Fruit fly (Drosophila melanogaster): Measurements from ENCODE around the gene CG34002.

The CG34002 gene

DNA sequence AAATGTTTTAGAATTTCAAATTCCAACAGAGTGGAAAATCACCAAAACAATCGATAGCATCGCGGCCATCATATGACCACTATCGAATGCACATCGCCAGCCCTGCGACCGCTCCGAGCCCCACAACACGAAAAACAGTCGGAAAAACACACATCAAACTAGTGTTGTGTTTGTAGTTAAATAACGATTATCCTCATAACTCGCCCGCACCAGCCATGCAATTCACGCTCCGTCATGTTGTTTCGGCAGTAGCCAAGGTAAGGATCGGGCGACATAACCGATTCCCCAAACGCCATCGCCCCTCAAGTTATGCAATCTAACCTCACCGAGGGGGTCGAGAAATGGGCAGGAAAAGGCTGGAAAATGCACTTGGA, 11.3 kb upstream of the CG34002 start (continued):
- no peak for TF ChIP-seq CG6276 (GFP tag; optimal IDR thresholded peaks at IDR 0.05)
- no peak for TF ChIP-seq Sox15 (GFP tag; optimal IDR thresholded peaks at IDR 0.05)

DNA sequence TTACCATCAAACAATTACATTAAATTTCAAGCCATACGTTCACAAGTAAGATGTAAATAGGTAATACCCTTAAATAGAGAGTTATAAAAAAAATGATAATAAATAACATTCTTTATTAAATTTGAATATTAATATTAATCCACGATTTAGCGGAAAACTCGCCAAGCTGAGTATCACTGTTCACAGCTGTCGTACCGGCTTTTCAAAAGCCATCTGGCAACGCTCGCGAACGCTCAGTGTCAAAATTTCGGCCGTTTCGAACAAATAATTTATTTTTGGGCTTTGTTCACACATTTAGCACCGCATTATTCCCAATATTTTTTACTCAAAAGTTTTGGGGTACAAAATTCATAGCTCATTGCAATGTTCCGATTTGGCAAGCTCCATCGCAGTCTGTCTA, 8.8 kb upstream of the CG34002 start, which contains the start of gene TrpRS-m:
TSS of gene TrpRS-m (plus strand) at position 211 of the 400 bp plus-strand sequence.
- TF ChIP-seq Smox (GFP tag; optimal IDR thresholded peaks at IDR 0.05) (no peak), achi (GFP tag; optimal IDR thresholded peaks at IDR 0.05) (peak; percentile 81), Eip93F (GFP tag; optimal IDR thresholded peaks at IDR 0.05) (peak; percentile 9), Eip78C (GFP tag) (peak; percentile 32), esn (GFP tag; optimal IDR thresholded peaks at IDR 0.05) (peak; percentile 6), Sox14 (GFP tag; optimal IDR thresholded peaks at IDR 0.05) (peak; percentile 6), CG1621 (tag; optimal IDR thresholded peaks at IDR 0.05) (no peak), spab (GFP tag; optimal IDR thresholded peaks at IDR 0.05) (no peak), salr (GFP tag; optimal IDR thresholded peaks at IDR 0.05) (no peak), lz (GFP tag; optimal IDR thresholded peaks at IDR 0.05) (no peak), Blimp-1 (GFP tag; optimal IDR thresholded peaks at IDR 0.05) (no peak), vri (GFP tag; optimal IDR thresholded peaks at IDR 0.05) (no peak)

DNA sequence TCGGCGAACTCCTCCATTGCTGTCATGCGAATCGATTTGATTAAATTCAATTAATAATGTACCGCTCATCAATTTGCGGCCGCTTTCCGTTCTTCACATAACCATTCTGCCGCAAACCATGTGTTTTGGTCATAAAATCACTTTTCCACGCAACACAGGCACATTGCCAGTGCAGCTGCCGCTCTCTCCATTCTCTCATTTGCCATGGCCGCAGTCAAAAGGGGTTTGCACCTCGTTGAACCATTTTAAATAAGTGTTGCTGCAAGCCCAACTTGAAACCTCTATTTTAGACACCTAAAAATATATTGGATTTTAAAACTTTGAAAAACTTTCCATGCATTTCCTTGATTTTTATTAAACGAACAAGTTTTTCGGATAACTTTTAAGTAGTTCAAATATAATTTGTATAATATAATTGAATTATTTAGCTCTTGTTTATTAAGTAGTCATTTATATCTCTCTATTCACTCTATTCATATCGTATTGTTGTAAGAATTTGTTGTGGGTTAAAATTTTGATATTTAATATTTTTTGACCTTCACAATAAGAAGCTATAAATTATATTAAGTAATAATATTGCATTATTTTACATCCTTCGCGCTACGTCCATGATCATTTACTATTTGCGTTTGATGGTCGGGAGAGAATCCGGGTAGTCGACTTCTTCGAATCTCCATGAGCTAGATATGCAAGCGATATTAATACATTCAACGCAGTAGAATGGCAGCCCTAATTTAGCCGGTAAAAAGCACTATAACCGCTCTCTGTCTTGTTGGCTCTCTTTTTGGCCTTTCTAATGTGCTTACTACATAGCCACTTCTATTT, 1.4 kb upstream of the CG34002 start, which contains the start of gene CG5535:
TSS of gene CG5535 (minus strand) at position 140 of the 825 bp plus-strand sequence.
- TF ChIP-seq fkh (GFP tag; optimal IDR thresholded peaks at IDR 0.05): peak; percentile 68
- TF ChIP-seq CG32006 (GFP tag; optimal IDR thresholded peaks at IDR 0.05): peak; percentile 96
- TF ChIP-seq CG6854 (GFP tag; optimal IDR thresholded peaks at IDR 0.05): no peak
- TF ChIP-seq vri (GFP tag; optimal IDR thresholded peaks at IDR 0.05): peak; percentile 12
- TF ChIP-seq fd85E (GFP tag; optimal IDR thresholded peaks at IDR 0.05): no peak
- TF ChIP-seq CG11294 (GFP tag; IDR thresholded peaks at IDR 0.05): peak; percentile 26; the same call in 1 of the 2 replicates
- peak; percentile 88 for TF ChIP-seq CG4318 (GFP tag; optimal IDR thresholded peaks at IDR 0.05)
- TF ChIP-seq esn (GFP tag; optimal IDR thresholded peaks at IDR 0.05): peak; percentile 65
- TF ChIP-seq net (GFP tag; optimal IDR thresholded peaks at IDR 0.05): peak; percentile 79
- peak; percentile 48 to 52 for TF ChIP-seq ss (GFP tag; optimal IDR thresholded peaks at IDR 0.05)
- peak; percentile 50 for TF ChIP-seq CG9139 (GFP tag; optimal IDR thresholded peaks at IDR 0.05)
- TF ChIP-seq pdm3 (GFP tag; optimal IDR thresholded peaks at IDR 0.05): peak; percentile 64
- TF ChIP-seq CG16779 (tag; optimal IDR thresholded peaks at IDR 0.05): peak; percentile 74
- peak; percentile 76 for TF ChIP-seq eg (GFP tag; IDR thresholded peaks at IDR 0.05)
- peak; percentile 32 for TF ChIP-seq Sox15 (GFP tag; optimal IDR thresholded peaks at IDR 0.05)
- TF ChIP-seq Smox (GFP tag; optimal IDR thresholded peaks at IDR 0.05): no peak
- TF ChIP-seq Hr4 (GFP tag; optimal IDR thresholded peaks at IDR 0.05): peak; percentile 73
- TF ChIP-seq acj6 (GFP tag; optimal IDR thresholded peaks at IDR 0.05): peak; percentile 76
- TF ChIP-seq Ets21C (GFP tag; optimal IDR thresholded peaks at IDR 0.05): no peak
- peak; percentile 75 for TF ChIP-seq CG3032 (tag; optimal IDR thresholded peaks at IDR 0.05)
- peak; percentile 88 for TF ChIP-seq CG6808 (GFP tag; optimal IDR thresholded peaks at IDR 0.05)
- peak; percentile 29 for TF ChIP-seq lz (GFP tag; optimal IDR thresholded peaks at IDR 0.05)
- no peak for TF ChIP-seq Met (GFP tag; optimal IDR thresholded peaks at IDR 0.05)
- peak; percentile 2 for TF ChIP-seq cyc (GFP tag; optimal IDR thresholded peaks at IDR 0.05)
- peak; percentile 77 for TF ChIP-seq spab (GFP tag; optimal IDR thresholded peaks at IDR 0.05)
- no peak for TF ChIP-seq Blimp-1 (GFP tag; optimal IDR thresholded peaks at IDR 0.05)
- TF ChIP-seq achi (GFP tag; optimal IDR thresholded peaks at IDR 0.05): peak; percentile 78
- no peak for TF ChIP-seq Sox102F (GFP tag; optimal IDR thresholded peaks at IDR 0.05)
- peak; percentile 74 for TF ChIP-seq OdsH (GFP tag; optimal IDR thresholded peaks at IDR 0.05)
- peak; percentile 58 for TF ChIP-seq Lpt (GFP tag; optimal IDR thresholded peaks at IDR 0.05)
- peak; percentile 20 for TF ChIP-seq CG8319 (GFP tag; optimal IDR thresholded peaks at IDR 0.05)
- TF ChIP-seq dac (GFP tag; optimal IDR thresholded peaks at IDR 0.05): peak; percentile 60
- peak; percentile 36 for TF ChIP-seq Hr39 (GFP tag; optimal IDR thresholded peaks at IDR 0.05)
- TF ChIP-seq fd59A (GFP tag; optimal IDR thresholded peaks at IDR 0.05): peak; percentile 60
- TF ChIP-seq topi (GFP tag; optimal IDR thresholded peaks at IDR 0.05): peak; percentile 32
- TF ChIP-seq Ets96B (tag; optimal IDR thresholded peaks at IDR 0.05): peak; percentile 73
- no peak for TF ChIP-seq Eip93F (GFP tag; optimal IDR thresholded peaks at IDR 0.05)
- TF ChIP-seq Gug (GFP tag; IDR thresholded peaks at IDR 0.05): peak; percentile 35
- TF ChIP-seq CG6276 (GFP tag; optimal IDR thresholded peaks at IDR 0.05): peak; percentile 91
- no peak for TF ChIP-seq Hr38 (GFP tag; optimal IDR thresholded peaks at IDR 0.05)

All from whole organism, prepupa.